Worm (Caenorhabditis elegans) whole organism, L2 larva: ENCODE data around the gene E02H1.5.

Experiments
- C34F6.9 ChIP-seq: fragments of 150-350 bp; optimal IDR thresholded peaks from 2 replicates; lab custom pipeline; 2014; ENCODE audit warnings: missing biosample characterization, missing genetic modification characterization
- R02D3.7 ChIP-seq: fragments of 150-350 bp; optimal IDR thresholded peaks from 2 replicates; lab custom pipeline; 2014; ENCODE audit warnings: missing biosample characterization, missing genetic modification characterization
- Y55F3AM.14 ChIP-seq: fragments of 200-800 bp; sonication (Bioruptor generic); optimal IDR thresholded peaks from 2 replicates; lab custom pipeline; 2018; ENCODE audit warnings: mild to moderate bottlenecking, missing genetic modification characterization, missing compliant biosample characterization
- alr-1 ChIP-seq: fragments of 150-350 bp; optimal IDR thresholded peaks from 2 replicates; lab custom pipeline; 2014; ENCODE audit warnings: missing biosample characterization, missing genetic modification characterization
- aly-2 ChIP-seq: fragments of 150-350 bp; optimal IDR thresholded peaks from 2 replicates; lab custom pipeline; 2014; ENCODE audit warnings: missing biosample characterization, missing genetic modification characterization
- blmp-1 ChIP-seq: sonication (generic microtip); optimal IDR thresholded peaks from 2 replicates; lab custom pipeline; 2017; ENCODE audit warnings: missing genetic modification characterization, mild to moderate bottlenecking, missing compliant biosample characterization, antibody characterized with exemption, moderate library complexity; ENCODE audit not compliant: insufficient read depth
- ceh-16 ChIP-seq: fragments of 150-350 bp; optimal IDR thresholded peaks from 2 replicates; lab custom pipeline; 2014; ENCODE audit warnings: missing biosample characterization, missing genetic modification characterization
- crh-2 ChIP-seq: sonication (generic microtip); optimal IDR thresholded peaks from 2 replicates; lab custom pipeline; 2017; ENCODE audit warnings: missing biosample characterization, missing genetic modification characterization
- dmd-4 ChIP-seq: sonication (generic microtip); optimal IDR thresholded peaks from 2 replicates; lab custom pipeline; 2017; ENCODE audit warnings: missing biosample characterization, missing genetic modification characterization
- egl-27 ChIP-seq: sonication (generic microtip); optimal IDR thresholded peaks from 3 replicates; lab custom pipeline; 2017; ENCODE audit warnings: missing biosample characterization, missing genetic modification reagents, missing genetic modification characterization
- elt-1 ChIP-seq: fragments of 150-350 bp; optimal IDR thresholded peaks from 2 replicates; lab custom pipeline; 2014; ENCODE audit warnings: missing biosample characterization, missing genetic modification characterization
- elt-3 ChIP-seq: sonication (generic microtip); optimal IDR thresholded peaks from 2 replicates; lab custom pipeline; 2017; ENCODE audit warnings: missing biosample characterization, missing genetic modification characterization
- gmeb-1 ChIP-seq: fragments of 150-350 bp; optimal IDR thresholded peaks from 2 replicates; lab custom pipeline; 2014; ENCODE audit warnings: missing biosample characterization, missing genetic modification characterization
- lin-11 ChIP-seq: fragments of 150-350 bp; sonication (generic microtip); optimal IDR thresholded peaks from 2 replicates; lab custom pipeline; 2014; ENCODE audit warnings: missing biosample characterization, missing genetic modification characterization, inconsistent platforms, mixed read lengths
- lin-39 ChIP-seq: fragments of 150-350 bp; optimal IDR thresholded peaks from 2 replicates; lab custom pipeline; 2014; ENCODE audit warnings: missing biosample characterization, missing genetic modification reagents, missing genetic modification characterization
- lsy-2 ChIP-seq, 2 experiments: fragments of 150-350 bp in 1 of 2; sonication (generic microtip) in 1 of 2; optimal IDR thresholded peaks; 2 replicates each; lab custom pipeline; 2014 to 2017; ENCODE audit warnings: missing biosample characterization in 2 of 2, missing genetic modification characterization in 2 of 2
- mab-5 ChIP-seq: fragments of 150-350 bp; optimal IDR thresholded peaks from 2 replicates; lab custom pipeline; 2014; ENCODE audit warnings: missing biosample characterization, missing genetic modification characterization
- mbf-1 ChIP-seq: sonication (generic microtip); optimal IDR thresholded peaks from 2 replicates; lab custom pipeline; 2017; ENCODE audit warnings: missing biosample characterization, missing genetic modification characterization
- mdl-1 ChIP-seq, 2 experiments: fragments of 150-350 bp in 1 of 2; sonication (generic microtip) in 1 of 2; optimal IDR thresholded peaks; 2 replicates each; lab custom pipeline; 2017; ENCODE audit warnings: missing biosample characterization in 2 of 2, missing genetic modification characterization in 2 of 2
- nhr-10 ChIP-seq: sonication (generic microtip); optimal IDR thresholded peaks from 2 replicates; lab custom pipeline; 2017; ENCODE audit warnings: missing biosample characterization, missing genetic modification characterization
- nhr-11 ChIP-seq: fragments of 150-350 bp; optimal IDR thresholded peaks from 2 replicates; lab custom pipeline; 2014; ENCODE audit warnings: missing biosample characterization, missing genetic modification characterization
- nhr-12 ChIP-seq: fragments of 150-350 bp; optimal IDR thresholded peaks from 2 replicates; lab custom pipeline; 2014; ENCODE audit warnings: missing biosample characterization, missing genetic modification characterization
- nhr-21 ChIP-seq: fragments of 150-350 bp; optimal IDR thresholded peaks from 2 replicates; lab custom pipeline; 2014; ENCODE audit warnings: missing biosample characterization, missing genetic modification characterization
- nhr-23 ChIP-seq: fragments of 150-350 bp; optimal IDR thresholded peaks from 2 replicates; lab custom pipeline; 2014; ENCODE audit warnings: missing biosample characterization, missing genetic modification reagents, missing genetic modification characterization
- nhr-237 ChIP-seq: fragments of 150-350 bp; optimal IDR thresholded peaks from 2 replicates; lab custom pipeline; 2014; ENCODE audit warnings: missing biosample characterization, missing genetic modification characterization
- nhr-6 ChIP-seq: fragments of 150-350 bp; optimal IDR thresholded peaks from 2 replicates; lab custom pipeline; 2014; ENCODE audit warnings: missing biosample characterization, missing genetic modification characterization
- peb-1 ChIP-seq: fragments of 150-350 bp; optimal IDR thresholded peaks from 2 replicates; lab custom pipeline; 2014; ENCODE audit warnings: missing biosample characterization, missing genetic modification characterization
- sma-3 ChIP-seq: sonication (generic microtip); optimal IDR thresholded peaks from 2 replicates; lab custom pipeline; 2016; ENCODE audit warnings: missing genetic modification reagents, missing genetic modification characterization, missing compliant biosample characterization
- sma-9 ChIP-seq, 2 experiments: fragments of 150-350 bp in 1 of 2; sonication (generic microtip) in 1 of 2; optimal IDR thresholded peaks; 2 replicates each; lab custom pipeline; 2014 to 2016; ENCODE audit warnings: missing genetic modification characterization in 2 of 2, mild to moderate bottlenecking in 1 of 2, missing biosample characterization in 1 of 2, missing compliant biosample characterization in 1 of 2, missing genetic modification reagents in 1 of 2, moderate library complexity in 1 of 2
- unc-39 ChIP-seq: fragments of 150-350 bp; optimal IDR thresholded peaks from 2 replicates; lab custom pipeline; 2014; ENCODE audit warnings: missing biosample characterization, missing genetic modification characterization
- unc-55 ChIP-seq: fragments of 150-350 bp; sonication (generic microtip); optimal IDR thresholded peaks from 3 replicates; lab custom pipeline; 2014; ENCODE audit warnings: missing biosample characterization, missing genetic modification reagents, missing genetic modification characterization
- unc-62 ChIP-seq: fragments of 150-350 bp; optimal IDR thresholded peaks from 2 replicates; lab custom pipeline; 2014; ENCODE audit warnings: missing biosample characterization, missing genetic modification reagents, missing genetic modification characterization
- zag-1 ChIP-seq: fragments of 150-350 bp; optimal IDR thresholded peaks from 2 replicates; lab custom pipeline; 2014; ENCODE audit warnings: missing biosample characterization, missing genetic modification characterization
- ztf-1 ChIP-seq: fragments of 200-800 bp; sonication (Bioruptor generic); conservative IDR thresholded peaks from 2 replicates; pipeline ENCODE4 v1.3.6; 2022; ENCODE audit warnings: missing genetic modification characterization, missing compliant biosample characterization
- ztf-11 ChIP-seq: sonication (generic microtip); optimal IDR thresholded peaks from 2 replicates; lab custom pipeline; 2017; ENCODE audit warnings: missing biosample characterization, missing genetic modification characterization

E02H1.5 gene

DNA sequence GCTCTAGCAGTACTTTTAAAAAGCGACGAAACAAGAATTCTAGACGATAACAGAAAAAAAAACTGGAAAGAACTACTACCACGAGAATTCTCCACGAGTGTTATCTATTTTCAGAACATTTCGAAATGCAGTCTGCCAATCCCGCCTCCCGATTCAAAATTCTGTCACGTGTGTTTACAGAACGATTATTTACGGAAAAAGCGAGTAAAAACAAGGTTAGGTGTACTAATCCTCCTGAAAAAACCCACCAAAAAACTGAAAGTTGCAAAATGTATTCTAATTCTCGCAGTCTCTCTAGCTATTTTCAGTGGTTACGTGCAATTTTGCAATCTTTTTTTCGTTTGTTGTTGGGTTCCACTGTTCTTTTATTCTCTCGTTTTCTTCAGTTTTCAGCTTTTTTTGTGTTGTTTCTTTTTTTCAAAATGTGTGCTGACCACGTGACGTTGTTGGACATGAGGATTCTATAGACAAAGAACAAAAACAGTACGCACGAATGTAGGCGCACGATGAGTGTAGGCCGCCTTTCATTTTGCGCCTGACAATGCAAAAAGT, 11.5 kb downstream of the E02H1.5 start:
- TF ChIP-seq C34F6.9 (tag; lab: Kevin White, UChicago) (peak; percentile 39), unc-55 (GFP tag; lab: Kevin White, UChicago) (peak; percentile 72), elt-1 (tag; lab: Kevin White, UChicago) (no peak), nhr-10 (no peak), crh-2 (tag; lab: Kevin White, UChicago) (peak; percentile 30), ztf-11 (no peak), mdl-1 (tag; optimal IDR thresholded peaks at IDR 0.05; lab: Kevin White, UChicago) (peak in 1 of 2 experiments; percentile 12)
- TF ChIP-seq, all 48 proteins: peak for 4

DNA sequence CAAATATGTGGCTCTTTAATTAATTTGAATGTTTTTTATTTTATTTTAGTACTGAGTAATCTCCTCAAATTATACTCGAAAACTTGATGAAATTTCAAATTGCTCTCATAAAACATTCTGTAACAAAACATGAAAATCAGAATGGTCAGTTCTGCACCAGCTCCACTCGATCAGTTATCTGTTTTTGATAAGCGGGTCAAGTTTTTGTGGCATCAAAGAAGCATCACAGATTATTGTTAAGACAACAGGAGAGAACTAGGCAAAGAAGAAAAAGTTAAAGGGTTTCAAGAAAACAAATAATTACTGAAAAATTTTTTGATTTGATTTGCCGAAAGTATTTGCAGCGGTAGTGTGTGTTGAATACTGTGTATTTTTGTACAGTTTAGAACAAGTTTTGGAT, 12.1 kb downstream of the E02H1.5 start:
- TF ChIP-seq sma-9 (GFP tag; optimal IDR thresholded peaks at IDR 0.05; lab: Kevin White, UChicago) (peak; percentile 52), sma-9 (tag; optimal IDR thresholded peaks at IDR 0.05; lab: Kevin White, UChicago) (no peak), mdl-1 (tag; optimal IDR thresholded peaks at IDR 0.05; lab: Kevin White, UChicago) (no peak), egl-27 (no peak)

DNA sequence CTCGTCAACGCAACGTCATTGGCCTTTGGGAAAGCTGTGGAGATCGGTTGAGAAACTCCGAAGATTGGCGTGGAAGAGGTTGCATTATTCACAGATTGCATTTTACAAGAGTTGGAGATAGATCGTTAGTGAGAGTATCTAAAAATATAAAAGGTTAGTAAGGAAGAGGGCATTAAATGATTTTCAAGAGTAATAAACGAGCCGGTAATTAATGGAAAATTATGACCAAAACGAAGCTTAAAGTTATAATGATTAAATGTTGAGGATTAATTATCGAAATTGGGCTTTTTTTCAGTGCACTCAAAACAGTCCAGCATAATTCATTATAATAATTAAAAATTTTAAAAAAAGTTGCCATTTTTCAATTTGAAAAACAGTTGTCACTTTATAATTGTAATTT, 14.3 kb downstream of the E02H1.5 start, which contains the start of gene pap-2:
pap-2 (minus strand) TSS at position 101 of the 400 bp plus-strand sequence.
- TF ChIP-seq lin-39 (no peak), mbf-1 (tag; lab: Kevin White, UChicago) (no peak), gmeb-1 (no peak), egl-27 (no peak), lsy-2 (tag; optimal IDR thresholded peaks at IDR 0.05; lab: Kevin White, UChicago) (no peak), crh-2 (tag; lab: Kevin White, UChicago) (no peak), Y55F3AM.14 (GFP tag; lab: Kevin White, UChicago) (no peak), blmp-1 (tag; lab: Kevin White, UChicago) (no peak), ceh-16 (no peak), alr-1 (tag; lab: Kevin White, UChicago) (no peak)

DNA sequence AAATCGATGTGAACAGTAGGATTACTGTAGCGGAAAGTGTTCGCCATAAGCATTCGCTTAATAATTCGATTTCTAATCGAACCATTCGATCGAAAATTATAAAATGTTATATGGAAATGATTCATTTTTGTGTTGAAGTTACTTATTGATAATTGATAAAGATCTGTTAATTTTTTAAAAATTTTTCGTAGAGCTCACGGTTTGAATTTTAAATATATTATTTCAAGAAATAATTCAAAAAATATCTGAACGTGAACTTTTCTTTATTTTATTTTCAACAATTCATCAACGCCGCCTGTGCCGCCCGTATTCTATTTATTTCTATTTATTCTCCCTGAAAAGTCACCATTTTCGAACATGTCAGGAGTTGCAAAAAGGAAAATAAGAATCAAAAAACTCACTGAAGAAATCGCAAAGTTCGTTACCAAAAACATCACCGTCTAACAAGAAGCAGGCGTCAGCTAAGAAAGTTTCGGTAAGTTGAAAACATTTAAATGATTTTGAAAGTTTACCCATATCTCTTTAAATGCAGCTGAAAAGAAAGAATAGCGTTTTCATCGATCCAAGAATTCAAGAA, 16.4 kb downstream of the E02H1.5 start, which contains the start of the genes T15H9.5 and T15H9.4:
T15H9.5 (minus strand) TSS at position 101 of the 577 bp plus-strand sequence.
T15H9.4 (plus strand) TSS at position 527 of the 577 bp plus-strand sequence.
- TF ChIP-seq lin-11 (tag; lab: Kevin White, UChicago) (no peak), nhr-11 (tag; lab: Kevin White, UChicago) (no peak), crh-2 (tag; lab: Kevin White, UChicago) (no peak), nhr-23 (tag; lab: Kevin White, UChicago) (no peak), elt-3 (tag; lab: Kevin White, UChicago) (no peak), aly-2 (no peak), nhr-10 (no peak), ztf-11 (no peak), ztf-1 (GFP tag; lab: Robert Waterston, UW) (no peak), Y55F3AM.14 (GFP tag; lab: Kevin White, UChicago) (no peak), unc-39 (tag; lab: Kevin White, UChicago) (no peak)
- TF ChIP-seq, all 48 proteins: peak for 0

DNA sequence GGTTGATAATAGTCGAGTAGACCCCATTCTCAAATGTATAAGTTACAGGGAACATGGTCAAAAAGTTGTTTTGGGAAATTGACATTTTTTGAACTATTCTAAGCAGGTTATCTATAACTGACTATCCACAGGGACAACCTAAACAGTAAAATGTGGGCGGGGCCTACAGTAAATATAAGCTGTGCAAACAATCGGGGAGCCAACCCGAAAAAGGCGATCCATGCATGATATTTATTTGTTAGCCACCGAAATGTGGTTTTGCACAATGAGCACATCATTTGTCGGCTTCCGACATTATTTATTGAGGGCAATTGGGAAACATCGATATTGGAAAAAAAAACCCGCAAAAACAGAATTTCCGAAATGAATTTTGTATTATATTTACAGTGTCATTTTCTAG, 19.7 kb downstream of the E02H1.5 start, which contains the start of gene hlh-6:
hlh-6 (minus strand) TSS at position 101 of the 400 bp plus-strand sequence.
- TF ChIP-seq peb-1 (tag; lab: Kevin White, UChicago) (no peak), ztf-1 (GFP tag; lab: Robert Waterston, UW) (no peak), blmp-1 (tag; lab: Kevin White, UChicago) (no peak), lin-39 (no peak), unc-62 (GFP tag; lab: Kevin White, UChicago) (no peak)

DNA sequence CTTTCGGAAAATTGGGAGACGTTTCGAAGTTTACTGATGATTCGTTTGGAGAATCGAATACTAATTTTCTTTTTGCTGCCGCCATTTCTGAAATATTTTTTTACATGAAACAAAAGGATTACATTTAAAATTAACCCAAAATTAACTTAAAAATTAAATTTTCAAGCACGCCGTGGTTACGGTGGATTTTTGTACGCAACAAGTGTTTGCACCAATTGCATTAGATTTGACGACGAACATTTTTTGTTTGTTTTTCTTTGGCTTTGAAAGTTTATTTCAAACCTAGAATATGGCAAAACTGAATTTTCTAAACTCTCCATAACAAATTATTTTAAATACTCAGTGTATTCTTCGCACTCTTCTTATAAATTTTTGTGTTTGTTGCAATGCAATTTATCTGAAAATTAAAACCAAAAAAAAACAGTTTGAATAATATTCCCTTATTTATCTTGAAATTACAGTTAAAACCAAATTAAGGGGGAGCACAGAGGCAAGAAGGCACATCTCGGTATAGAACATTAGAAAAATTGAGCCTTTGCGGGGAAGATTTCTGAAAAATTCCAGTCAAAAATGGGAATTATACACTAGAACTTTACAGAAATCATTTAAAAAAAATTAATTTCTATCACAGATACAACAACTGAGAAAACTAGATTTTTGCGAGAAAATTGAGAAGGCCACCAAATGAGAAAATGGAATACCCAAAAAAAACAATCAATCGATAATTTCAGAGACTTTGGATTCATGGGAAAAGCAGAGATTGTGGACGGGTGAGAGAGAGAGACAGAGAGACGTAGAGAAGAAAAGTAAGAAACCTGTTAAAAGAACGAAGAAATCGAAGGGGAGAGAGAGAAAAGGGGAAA, 22.2 kb downstream of the E02H1.5 start, which contains the start of gene hal-3:
hal-3 (minus strand) TSS at position 87 of the 863 bp plus-strand sequence.
- TF ChIP-seq unc-62 (GFP tag; lab: Kevin White, UChicago) (no peak), lin-39 (no peak), nhr-11 (tag; lab: Kevin White, UChicago) (peak; percentile 21), aly-2 (no peak), ztf-1 (GFP tag; lab: Robert Waterston, UW) (no peak), alr-1 (tag; lab: Kevin White, UChicago) (no peak), R02D3.7 (no peak), nhr-6 (tag; lab: Kevin White, UChicago) (no peak), dmd-4 (no peak), nhr-237 (tag; lab: Kevin White, UChicago) (no peak), nhr-23 (tag; lab: Kevin White, UChicago) (no peak), nhr-12 (tag; lab: Kevin White, UChicago) (no peak), elt-1 (tag; lab: Kevin White, UChicago) (no peak), zag-1 (tag; lab: Kevin White, UChicago) (no peak), lsy-2 (tag; optimal IDR thresholded peaks at IDR 0.05; lab: Kevin White, UChicago) (peak in 1 of 2 experiments; percentile 53), egl-27 (no peak), mab-5 (tag; lab: Kevin White, UChicago) (no peak), nhr-21 (tag; lab: Kevin White, UChicago) (no peak), nhr-10 (no peak), elt-3 (tag; lab: Kevin White, UChicago) (no peak), sma-3 (GFP tag; lab: Kevin White, UChicago) (peak; percentile 36), crh-2 (tag; lab: Kevin White, UChicago) (no peak)
